Fruit fly (Drosophila melanogaster) whole organism, wandering third instar larva: Measurements from ENCODE around the gene synr.
A peak's percentile ranks its signal among the peaks of the same experiment; 100 is the strongest.

Source experiments
- Abd-B ChIP-seq: fragments of >200 bp; optimal IDR thresholded peaks from 2 replicates; lab custom pipeline; 2017; ENCODE audit warnings: missing biosample characterization, missing genetic modification characterization
- CG32264 ChIP-seq: fragments of 200-800 bp; sonication (Bioruptor generic); optimal IDR thresholded peaks from 2 replicates; lab custom pipeline; 2016; ENCODE audit warnings: missing biosample characterization, missing genetic modification characterization
- CG9705 ChIP-seq: fragments of 200-800 bp; sonication (Bioruptor generic); optimal IDR thresholded peaks from 2 replicates; lab custom pipeline; 2018; ENCODE audit warnings: missing biosample characterization, mild to moderate bottlenecking, missing genetic modification characterization
- CrebA ChIP-seq: fragments of 200-800 bp; sonication (Bioruptor generic); optimal IDR thresholded peaks from 2 replicates; lab custom pipeline; 2016; ENCODE audit warnings: missing biosample characterization, mild to moderate bottlenecking, missing genetic modification characterization, borderline replicate concordance
- Dfd ChIP-seq: fragments of >200 bp; optimal IDR thresholded peaks from 2 replicates; lab custom pipeline; 2017; ENCODE audit warnings: missing biosample characterization, missing genetic modification characterization
- Dif ChIP-seq: fragments of 200-275, 200-300 bp; sonication (Bioruptor generic); optimal IDR thresholded peaks from 2 replicates; lab custom pipeline; 2018; ENCODE audit warnings: missing biosample characterization, missing genetic modification characterization; ENCODE audit not compliant: partially characterized antibody
- GATAd ChIP-seq: sonication (Bioruptor generic); optimal IDR thresholded peaks from 2 replicates; lab custom pipeline; 2016; ENCODE audit warnings: missing biosample characterization, missing genetic modification characterization
- HLH106 ChIP-seq: fragments of 200-800 bp; optimal IDR thresholded peaks from 3 replicates; lab custom pipeline; 2019; ENCODE audit warnings: missing biosample characterization, mild to moderate bottlenecking, missing genetic modification characterization, moderate library complexity
- Hr78 ChIP-seq: fragments of >200 bp; optimal IDR thresholded peaks from 2 replicates; lab custom pipeline; 2017; ENCODE audit warnings: missing biosample characterization, missing genetic modification characterization
- Hr83 ChIP-seq: fragments of 200-300 bp; sonication (Bioruptor generic); optimal IDR thresholded peaks from 2 replicates; lab custom pipeline; 2016; ENCODE audit warnings: missing biosample characterization, mild to moderate bottlenecking, missing genetic modification characterization, moderate library complexity; ENCODE audit not compliant: poor library complexity, severe bottlenecking
- Jra ChIP-seq: sonication (Bioruptor generic); optimal IDR thresholded peaks from 2 replicates; lab custom pipeline; 2016; ENCODE audit warnings: missing biosample characterization, missing genetic modification characterization
- Mio ChIP-seq: sonication (Bioruptor generic); optimal IDR thresholded peaks from 2 replicates; lab custom pipeline; 2016; ENCODE audit warnings: missing biosample characterization, missing genetic modification characterization
- Myc ChIP-seq: fragments of >200 bp; optimal IDR thresholded peaks from 2 replicates; lab custom pipeline; 2017
- N ChIP-seq: fragments of >200 bp; optimal IDR thresholded peaks from 2 replicates; lab custom pipeline; 2018; ENCODE audit warnings: missing biosample characterization, missing external identifiers, missing genetic modification characterization
- OdsH ChIP-seq: fragments of 200-800 bp; sonication (Bioruptor generic); optimal IDR thresholded peaks from 2 replicates; lab custom pipeline; 2016; ENCODE audit warnings: missing biosample characterization, mild to moderate bottlenecking, missing genetic modification characterization
- Rel ChIP-seq, 2 experiments: fragments of 200-800 bp; sonication (Bioruptor generic) in 1 of 2; optimal IDR thresholded peaks; 2 replicates in 1 of 2; 3 replicates in 1 of 2; lab custom pipeline; 2016 to 2019; ENCODE audit warnings: mild to moderate bottlenecking in 2 of 2, missing biosample characterization in 2 of 2, missing genetic modification characterization in 2 of 2, moderate library complexity in 1 of 2
- Sp1 ChIP-seq: fragments of 200-800 bp; sonication (Bioruptor generic); optimal IDR thresholded peaks from 3 replicates; lab custom pipeline; 2019; ENCODE audit warnings: missing biosample characterization, mild to moderate bottlenecking, missing genetic modification characterization, moderate library complexity
- Vsx2 ChIP-seq: fragments of 200-300, 225-300 bp; sonication (Bioruptor generic); optimal IDR thresholded peaks from 2 replicates; lab custom pipeline; 2018; ENCODE audit warnings: missing biosample characterization, missing genetic modification characterization; ENCODE audit not compliant: partially characterized antibody
- br ChIP-seq: fragments of 200-800 bp; sonication (Bioruptor generic); optimal IDR thresholded peaks from 2 replicates; lab custom pipeline; 2016; ENCODE audit warnings: missing biosample characterization, missing genetic modification characterization
- brk ChIP-seq: fragments of 200-800 bp; sonication (Bioruptor generic); optimal IDR thresholded peaks from 2 replicates; lab custom pipeline; 2016; ENCODE audit warnings: missing biosample characterization, mild to moderate bottlenecking, missing genetic modification characterization
- dsf ChIP-seq: sonication (Bioruptor generic); optimal IDR thresholded peaks from 2 replicates; lab custom pipeline; 2016; ENCODE audit warnings: missing biosample characterization, missing genetic modification characterization, borderline replicate concordance
- foxo ChIP-seq, 2 experiments: fragments of 200-800 bp; sonication (Bioruptor generic); optimal IDR thresholded peaks; 2 replicates in 1 of 2; 3 replicates in 1 of 2; lab custom pipeline; 2016 to 2017; ENCODE audit warnings: missing biosample characterization in 2 of 2, missing genetic modification characterization in 2 of 2
- fru ChIP-seq: fragments of 200-800 bp; sonication (Bioruptor generic); optimal IDR thresholded peaks from 3 replicates; lab custom pipeline; 2016; ENCODE audit warnings: missing biosample characterization, mild to moderate bottlenecking, missing genetic modification characterization
- h ChIP-seq: fragments of 200-800 bp; sonication (Bioruptor generic); optimal IDR thresholded peaks from 3 replicates; lab custom pipeline; 2016; ENCODE audit warnings: missing biosample characterization, mild to moderate bottlenecking, missing genetic modification characterization
- jim ChIP-seq: fragments of 175-275, 200-325 bp; sonication (Bioruptor generic); optimal IDR thresholded peaks from 2 replicates; lab custom pipeline; 2016; ENCODE audit warnings: missing biosample characterization, mild to moderate bottlenecking, missing genetic modification characterization
- lola ChIP-seq: fragments of >200 bp; optimal IDR thresholded peaks from 2 replicates; lab custom pipeline; 2017; ENCODE audit warnings: missing biosample characterization, missing genetic modification characterization
- pan ChIP-seq: fragments of >200 bp; optimal IDR thresholded peaks from 2 replicates; lab custom pipeline; 2017
- rgr ChIP-seq: fragments of 200-800 bp; sonication (Bioruptor generic); optimal IDR thresholded peaks from 3 replicates; lab custom pipeline; 2016; ENCODE audit warnings: missing biosample characterization, mild to moderate bottlenecking, missing genetic modification characterization
- sage ChIP-seq: fragments of 200-800 bp; sonication (Bioruptor generic); optimal IDR thresholded peaks from 2 replicates; lab custom pipeline; 2016; ENCODE audit warnings: missing biosample characterization, mild to moderate bottlenecking, missing genetic modification characterization
- sv ChIP-seq: fragments of 200-800 bp; sonication (Bioruptor generic); optimal IDR thresholded peaks from 3 replicates; lab custom pipeline; 2016; ENCODE audit warnings: missing biosample characterization, missing genetic modification characterization

Gene synr

DNA sequence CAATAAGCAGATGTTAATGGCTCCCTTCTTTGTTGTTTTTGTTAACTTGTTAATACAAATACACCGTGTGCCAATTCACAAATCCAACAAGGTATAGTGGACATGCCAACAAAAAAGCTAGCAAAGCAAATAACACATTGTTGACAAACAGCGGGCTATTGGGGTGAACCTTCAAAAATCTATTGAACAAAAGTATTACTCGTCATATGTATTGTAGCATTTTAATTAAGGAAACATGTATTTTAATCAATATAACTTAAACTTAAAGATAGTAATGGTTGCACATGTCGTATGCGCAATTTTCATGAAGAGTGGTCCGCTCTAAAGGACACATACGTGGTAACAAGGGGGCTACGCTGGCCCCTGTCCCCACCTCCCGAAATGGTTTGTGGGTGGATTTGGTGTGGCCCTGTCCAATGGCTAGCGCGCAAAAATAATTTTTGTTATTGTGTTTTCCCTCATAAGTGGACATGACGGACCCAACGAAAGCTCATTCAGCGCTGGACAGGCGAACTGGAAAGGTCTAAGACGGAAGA lies at the start of gene synr:
synr (plus strand) TSS at position 486 of the 536 bp plus-strand sequence.
- TF ChIP-seq Mio (GFP tag; lab: Kevin White, UChicago) (no peak), dsf (GFP tag; lab: Kevin White, UChicago) (no peak), Myc (lab: Kevin White, UChicago) (no peak), CG9705 (GFP tag; lab: Kevin White, UChicago) (no peak), lola (GFP tag; lab: Kevin White, UChicago) (no peak), jim (no peak), brk (no peak), Vsx2 (GFP tag; lab: Kevin White, UChicago) (no peak), Hr83 (GFP tag; lab: Kevin White, UChicago) (no peak), sv (no peak), Abd-B (GFP tag; lab: Kevin White, UChicago) (no peak), Hr78 (GFP tag; lab: Kevin White, UChicago) (no peak), Dif (GFP tag; lab: Kevin White, UChicago) (no peak), GATAd (GFP tag; lab: Kevin White, UChicago) (no peak), sage (GFP tag; lab: Kevin White, UChicago) (no peak), fru (no peak), N (GFP tag; lab: Kevin White, UChicago) (no peak), br (no peak), h (GFP tag; lab: Kevin White, UChicago) (no peak)

DNA sequence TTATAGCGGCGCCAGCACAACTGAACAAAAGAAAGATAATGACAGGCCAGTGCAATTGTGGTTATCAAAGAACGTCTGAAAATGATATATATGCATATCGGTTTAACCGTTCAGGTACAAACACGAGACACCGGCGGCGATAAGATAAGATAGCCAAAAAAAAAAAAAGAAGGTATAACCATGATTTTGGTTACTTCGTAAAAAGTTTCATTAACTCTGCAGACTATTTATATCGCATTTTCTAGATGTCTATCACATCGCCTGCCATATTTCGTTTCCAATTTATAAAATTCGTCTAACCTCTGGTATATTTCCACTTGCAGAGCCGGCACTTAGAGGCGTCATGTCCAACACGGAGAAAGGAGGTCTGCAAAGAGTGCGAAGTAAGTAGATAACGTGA lies 48.9 kb upstream of the synr start:
- TF ChIP-seq Jra (no peak), h (GFP tag; lab: Kevin White, UChicago) (no peak), Myc (lab: Kevin White, UChicago) (no peak), Hr78 (GFP tag; lab: Kevin White, UChicago) (no peak), CG9705 (GFP tag; lab: Kevin White, UChicago) (no peak), Mio (GFP tag; lab: Kevin White, UChicago) (no peak), OdsH (GFP tag; lab: Kevin White, UChicago) (no peak), HLH106 (no peak), CG32264 (GFP tag; lab: Kevin White, UChicago) (no peak), sage (GFP tag; lab: Kevin White, UChicago) (no peak), rgr (GFP tag; lab: Kevin White, UChicago) (no peak), br (no peak)

DNA sequence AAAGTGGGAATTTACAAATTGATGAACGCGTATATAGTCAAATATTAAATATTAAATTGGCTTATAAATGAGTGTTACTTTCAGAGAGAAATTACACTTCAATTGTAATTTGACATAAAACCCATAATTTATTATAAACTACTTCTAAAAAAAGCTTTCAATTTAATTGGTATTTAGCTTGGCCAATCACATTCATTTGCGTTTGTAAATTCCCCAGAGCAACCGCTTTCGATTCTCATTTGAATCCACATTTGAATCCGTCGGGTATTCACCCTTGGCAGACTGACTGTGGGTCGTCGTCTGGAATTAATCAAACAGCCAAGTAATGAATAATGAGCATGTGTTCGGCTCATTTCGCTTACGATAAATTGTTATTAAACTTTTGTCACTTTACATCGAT lies 46.6 kb upstream of the synr start:
- TF ChIP-seq jim (no peak), Rel (GFP tag; optimal IDR thresholded peaks at IDR 0.05; lab: Kevin White, UChicago) (no peak), Rel (tag; optimal IDR thresholded peaks at IDR 0.05; lab: Kevin White, UChicago) (peak; percentile 74)
- TF ChIP-seq, all 38 proteins: peak for 1

DNA sequence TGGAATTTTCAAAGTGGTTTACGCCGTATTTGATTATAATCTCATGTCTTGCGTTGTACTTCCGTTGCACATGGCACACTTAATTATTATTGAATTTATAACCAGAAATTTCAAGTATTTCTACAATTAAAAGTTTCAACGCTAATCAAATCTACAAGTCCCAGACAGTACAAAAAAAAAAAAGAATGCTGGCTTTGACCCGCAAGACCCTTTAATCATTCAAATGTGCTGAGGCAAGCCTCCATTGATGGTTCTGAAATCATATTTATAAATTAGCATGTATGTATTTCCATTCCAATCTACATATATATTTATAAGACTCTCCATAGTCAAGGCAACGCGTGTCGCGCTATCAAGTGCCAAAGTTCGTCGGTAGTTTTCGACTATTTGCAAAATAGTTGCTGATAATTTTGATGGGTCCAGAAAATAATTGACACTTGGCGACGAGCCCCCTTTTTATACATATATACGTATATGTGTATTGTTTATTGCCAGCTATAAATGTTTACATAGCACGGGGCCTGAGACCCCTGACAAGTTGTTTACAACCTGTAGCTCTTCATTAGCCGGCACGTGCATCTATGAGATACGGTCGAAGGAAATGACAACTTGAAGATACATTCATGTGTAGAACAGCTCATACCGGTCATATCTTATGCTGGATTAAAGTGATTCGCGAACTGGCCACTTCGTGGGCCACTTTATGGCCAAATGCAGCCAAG lies 45.9 kb upstream of the synr start:
- TF ChIP-seq h (GFP tag; lab: Kevin White, UChicago): no peak
- TF ChIP-seq CrebA (GFP tag; lab: Kevin White, UChicago): no peak
- TF ChIP-seq Hr83 (GFP tag; lab: Kevin White, UChicago): no peak
- TF ChIP-seq dsf (GFP tag; lab: Kevin White, UChicago): no peak
- no peak for TF ChIP-seq Mio (GFP tag; lab: Kevin White, UChicago)
- TF ChIP-seq Dif (GFP tag; lab: Kevin White, UChicago): no peak
- TF ChIP-seq Sp1: no peak
- TF ChIP-seq jim: no peak
- TF ChIP-seq Rel (GFP tag; optimal IDR thresholded peaks at IDR 0.05; lab: Kevin White, UChicago): no peak
- no peak for TF ChIP-seq Rel (tag; optimal IDR thresholded peaks at IDR 0.05; lab: Kevin White, UChicago)
- no peak for TF ChIP-seq sv
- no peak for TF ChIP-seq Dfd
- no peak for TF ChIP-seq CG9705 (GFP tag; lab: Kevin White, UChicago)
- TF ChIP-seq foxo (GFP tag; optimal IDR thresholded peaks at IDR 0.05; lab: Kevin White, UChicago): no peak
- no peak for TF ChIP-seq sage (GFP tag; lab: Kevin White, UChicago)
- no peak for TF ChIP-seq pan (lab: Kevin White, UChicago)
- no peak for TF ChIP-seq br
- TF ChIP-seq fru: no peak
